Worm (Caenorhabditis elegans): ENCODE data around the gene sri-2.
"Not testable (repeated sequence)": the region's sequence is repeated elsewhere in the genome, so short reads cannot be mapped to it uniquely, and the experiment has no call there.

sri-2 gene

DNA sequence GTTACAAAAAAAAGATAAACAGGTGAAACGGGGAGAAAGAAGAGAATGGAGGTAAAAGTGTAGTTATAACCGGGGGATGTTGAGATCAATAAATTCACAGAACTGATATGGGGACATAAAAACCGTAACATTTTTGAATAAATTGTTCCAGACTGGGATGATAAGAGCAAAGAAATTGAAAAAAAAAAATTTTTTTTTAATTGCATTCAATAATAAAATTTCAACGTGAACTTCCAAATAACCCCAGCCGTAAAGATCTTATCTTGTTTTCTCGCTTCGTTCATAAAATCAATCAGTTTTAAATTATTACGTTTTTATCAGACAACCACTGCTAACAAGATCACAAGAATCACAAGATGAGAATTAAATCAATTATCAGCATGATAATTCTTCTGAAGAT lies 26.8 kb upstream of the sri-2 start, which contains the start of gene C06C6.7:
Gene C06C6.7, plus strand, starts transcription at position 301 of the 400 bp plus-strand sequence.
- not testable (repeated sequence) for TF ChIP-seq zag-1 (tag; optimal IDR thresholded peaks at IDR 0.05); unc-62 (GFP tag; optimal IDR thresholded peaks at IDR 0.05); elt-3 (tag; optimal IDR thresholded peaks at IDR 0.05)

DNA sequence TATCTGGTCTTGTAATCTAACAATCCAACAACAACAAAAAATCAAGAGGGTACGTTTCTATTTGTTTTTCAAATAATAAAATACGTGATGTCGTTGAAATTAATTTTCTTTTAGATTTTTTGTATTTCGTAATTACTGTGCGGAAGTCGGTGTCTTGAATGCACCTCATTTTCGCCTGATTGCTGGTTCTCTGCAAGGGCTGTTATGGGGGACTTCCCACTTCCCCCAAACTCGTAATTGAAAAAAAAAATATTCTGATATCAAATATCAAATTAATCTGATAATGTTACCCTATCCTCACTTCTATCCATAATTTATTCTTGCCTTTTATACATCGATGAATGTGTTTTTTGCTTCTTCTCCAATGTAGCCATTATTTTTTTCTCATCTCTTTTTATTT lies 23.1 kb upstream of the sri-2 start, which contains the start of gene F36G9.15:
Gene F36G9.15, minus strand, starts transcription at position 101 of the 400 bp plus-strand sequence.
- no peak for TF ChIP-seq eor-1 (tag; optimal IDR thresholded peaks at IDR 0.05)
- TF ChIP-seq nhr-11 (tag; optimal IDR thresholded peaks at IDR 0.05): no peak
- TF ChIP-seq skn-1 (tag; optimal IDR thresholded peaks at IDR 0.05): no peak
- TF ChIP-seq nfya-1 (tag; optimal IDR thresholded peaks at IDR 0.05; ENCODE audit: insufficient read depth): no peak
- no peak for TF ChIP-seq elt-1 (tag; optimal IDR thresholded peaks at IDR 0.05)
- TF ChIP-seq nhr-237 (tag; optimal IDR thresholded peaks at IDR 0.05): no peak
- TF ChIP-seq sea-2 (GFP tag; optimal IDR thresholded peaks at IDR 0.05): no peak
- no peak for TF ChIP-seq lsy-12 (tag; optimal IDR thresholded peaks at IDR 0.05)
- no peak for TF ChIP-seq ZK546.5 (tag; optimal IDR thresholded peaks at IDR 0.05)
- no peak for TF ChIP-seq fkh-2 (tag; optimal IDR thresholded peaks at IDR 0.05)
- no peak for TF ChIP-seq R02D3.7 (tag; optimal IDR thresholded peaks at IDR 0.05)
- TF ChIP-seq nhr-25 (tag; optimal IDR thresholded peaks at IDR 0.05): no peak
- no peak for TF ChIP-seq unc-62 (GFP tag; optimal IDR thresholded peaks at IDR 0.05)
- no peak for TF ChIP-seq ceh-28 (tag; optimal IDR thresholded peaks at IDR 0.05)
- TF ChIP-seq elt-3 (tag; optimal IDR thresholded peaks at IDR 0.05): no peak
- no peak for TF ChIP-seq lin-39 (tag; optimal IDR thresholded peaks at IDR 0.05)
- no peak for TF ChIP-seq nhr-76 (tag; optimal IDR thresholded peaks at IDR 0.05)

DNA sequence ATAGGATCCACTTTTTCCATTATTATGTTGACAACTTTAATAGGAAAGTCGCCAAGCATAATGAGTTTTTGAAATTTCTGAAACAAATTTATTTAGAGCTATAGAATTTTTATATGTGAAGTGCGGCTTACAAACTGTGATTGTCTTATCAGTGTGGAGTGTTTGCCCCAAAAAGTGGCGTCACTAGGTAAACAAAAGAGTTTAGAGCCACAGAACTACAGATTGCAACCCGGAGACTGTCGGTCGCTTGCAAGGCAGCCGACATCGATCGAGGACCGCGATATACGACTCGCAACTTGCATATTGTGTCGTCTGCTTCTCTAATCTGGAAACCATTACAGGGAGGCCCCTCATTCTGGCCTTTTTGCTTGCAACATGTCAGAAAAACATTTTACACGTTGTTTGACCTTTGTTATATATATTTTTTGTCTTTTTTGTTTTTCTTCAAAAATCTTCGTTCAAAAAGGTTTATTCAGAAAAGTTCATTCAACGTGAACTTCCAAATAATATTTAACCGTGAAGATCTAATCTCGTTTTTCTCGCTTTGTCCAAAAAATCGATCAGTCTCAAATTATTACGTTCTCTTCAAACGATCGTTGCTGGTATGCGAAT lies 17.8 kb upstream of the sri-2 start, which contains the start of the genes fbxa-99 and F36G9.13:
Gene fbxa-99, minus strand, starts transcription at position 122 of the 612 bp plus-strand sequence.
Gene F36G9.13, plus strand, starts transcription at position 562 of the 612 bp plus-strand sequence.
- TF ChIP-seq ceh-82 (tag; optimal IDR thresholded peaks at IDR 0.05): no peak
- no peak for TF ChIP-seq nhr-237 (tag; optimal IDR thresholded peaks at IDR 0.05)
- peak; percentile 65 for TF ChIP-seq pqm-1 (tag; optimal IDR thresholded peaks at IDR 0.05)
- peak; percentile 67 for TF ChIP-seq elt-2 (tag; optimal IDR thresholded peaks at IDR 0.05)
- no peak for TF ChIP-seq ceh-28 (tag; optimal IDR thresholded peaks at IDR 0.05)
- no peak for TF ChIP-seq lin-39 (tag; optimal IDR thresholded peaks at IDR 0.05)
- no peak for TF ChIP-seq nhr-11 (tag; optimal IDR thresholded peaks at IDR 0.05)

DNA sequence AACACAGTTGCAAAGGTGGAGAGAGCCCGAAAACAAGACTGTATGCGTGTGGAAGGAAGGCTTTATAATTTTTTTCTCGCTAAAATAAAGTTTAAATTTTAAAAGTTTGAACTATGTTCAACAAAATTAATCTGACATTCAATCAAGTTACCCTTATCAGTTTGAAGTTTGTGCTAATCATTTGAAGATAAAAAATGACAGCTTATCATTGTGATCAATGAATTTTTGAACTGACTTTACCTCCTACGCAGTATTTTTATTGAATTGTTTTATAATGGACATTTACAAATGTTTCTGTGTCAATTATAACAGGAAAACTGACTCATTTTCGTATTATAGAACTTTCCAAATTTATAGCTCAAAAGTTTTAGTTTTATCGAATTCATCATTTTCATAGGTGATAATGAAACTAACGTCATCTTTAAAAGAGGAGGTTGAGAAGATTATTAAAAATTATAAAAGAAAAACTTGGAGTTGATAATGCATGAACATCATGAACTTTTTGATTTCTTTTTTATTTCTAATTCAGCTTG lies 13.3 kb upstream of the sri-2 start, which contains the start of gene oac-20:
Gene oac-20, plus strand, starts transcription at position 483 of the 533 bp plus-strand sequence.
- peak; percentile 92 for TF ChIP-seq elt-2 (tag; optimal IDR thresholded peaks at IDR 0.05)
- TF ChIP-seq pqm-1 (tag; optimal IDR thresholded peaks at IDR 0.05): peak; percentile 76
- TF ChIP-seq lin-15B (tag; optimal IDR thresholded peaks at IDR 0.05): no peak

DNA sequence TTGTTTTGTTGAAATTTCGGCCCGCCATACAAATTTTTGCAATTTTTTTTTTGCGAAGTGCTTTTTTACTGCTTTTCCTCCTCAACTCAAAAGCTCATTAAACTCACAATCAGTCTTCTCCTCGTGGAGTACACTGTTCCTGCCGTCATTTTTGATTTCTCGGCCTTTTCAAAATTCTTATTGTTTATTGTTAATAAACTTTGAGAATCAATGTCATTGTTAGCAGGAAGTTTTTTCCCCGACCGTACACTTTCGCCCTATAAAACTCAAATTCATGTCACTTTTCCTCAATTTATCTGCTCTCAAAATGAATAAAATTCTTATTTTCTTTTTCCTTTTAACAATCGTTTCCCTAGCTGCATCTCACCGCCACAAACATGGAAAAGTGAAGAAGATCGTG lies 10.8 kb upstream of the sri-2 start, which contains the start of gene clec-232:
Gene clec-232, plus strand, starts transcription at position 301 of the 400 bp plus-strand sequence.
- TF ChIP-seq ceh-9 (tag; optimal IDR thresholded peaks at IDR 0.05): no peak
- no peak for TF ChIP-seq nhr-77 (tag; optimal IDR thresholded peaks at IDR 0.05)
- no peak for TF ChIP-seq nhr-67 (tag; optimal IDR thresholded peaks at IDR 0.05)
- TF ChIP-seq R02D3.7 (tag; optimal IDR thresholded peaks at IDR 0.05): no peak
- no peak for TF ChIP-seq fkh-10 (GFP tag; optimal IDR thresholded peaks at IDR 0.05)
- TF ChIP-seq unc-39 (tag; optimal IDR thresholded peaks at IDR 0.05): no peak
- no peak for TF ChIP-seq lin-15B (tag; optimal IDR thresholded peaks at IDR 0.05)
- TF ChIP-seq nhr-25 (tag; optimal IDR thresholded peaks at IDR 0.05): no peak
- no peak for TF ChIP-seq nfya-1 (tag; optimal IDR thresholded peaks at IDR 0.05; ENCODE audit: insufficient read depth)

DNA sequence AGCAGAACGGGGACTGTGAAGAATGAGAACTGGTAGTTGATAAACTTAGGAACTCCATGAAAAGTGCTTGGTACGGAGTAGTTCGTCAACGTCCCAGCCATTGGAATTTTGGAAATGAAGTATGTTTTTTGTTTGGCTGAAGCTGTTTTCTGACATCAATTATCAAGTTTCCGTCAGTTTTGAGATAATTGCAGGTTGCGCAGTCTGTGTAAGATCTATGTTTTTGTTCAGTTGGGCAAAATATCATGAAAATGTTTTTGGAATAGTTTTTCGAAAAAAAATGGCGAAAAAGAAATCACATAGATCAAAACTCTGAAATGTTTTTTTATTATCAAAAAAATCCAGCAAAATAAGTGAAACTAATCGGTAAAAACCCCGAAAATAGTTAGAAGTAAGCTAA lies 9.8 kb upstream of the sri-2 start, which contains the start of gene sru-22:
Gene sru-22, minus strand, starts transcription at position 101 of the 400 bp plus-strand sequence.
- TF ChIP-seq nhr-43 (tag; optimal IDR thresholded peaks at IDR 0.05; ENCODE audit: poor library complexity, severe bottlenecking) (no peak), snpc-4 (tag; optimal IDR thresholded peaks at IDR 0.05) (no peak)

Data from whole organism, L3 larva.